Fruit fly (Drosophila melanogaster) whole organism, pupa: Measurements from ENCODE around the gene Hmgcr.
A peak's percentile ranks its signal among the peaks of the same experiment; 100 is the strongest.

Experiments
- CG10348 ChIP-seq: fragments of 200-800 bp; sonication (Bioruptor generic); IDR thresholded peaks from 2 replicates; pipeline ENCODE4 v1.3.6; 2022; ENCODE audit warnings: missing biosample characterization, missing genetic modification characterization
- CG12605 ChIP-seq: fragments of 200-800 bp; sonication (Bioruptor generic); IDR thresholded peaks from 2 replicates; pipeline ENCODE4 v1.3.6; 2022; ENCODE audit warnings: missing biosample characterization, missing genetic modification characterization
- CG13204 ChIP-seq: fragments of 200-800 bp; sonication (Bioruptor generic); optimal IDR thresholded peaks from 2 replicates; lab custom pipeline; 2018; ENCODE audit warnings: missing biosample characterization, mild to moderate bottlenecking, missing genetic modification characterization, moderate library complexity
- CG14655 ChIP-seq: fragments of 200-800 bp; sonication (Bioruptor generic); optimal IDR thresholded peaks from 3 replicates; lab custom pipeline; 2017; ENCODE audit warnings: mild to moderate bottlenecking, missing biosample characterization, missing genetic modification reagents, missing genetic modification characterization
- CG15710 ChIP-seq: fragments of 200-800 bp; sonication (Bioruptor generic); optimal IDR thresholded peaks from 2 replicates; lab custom pipeline; 2018; ENCODE audit warnings: missing biosample characterization, mild to moderate bottlenecking, missing genetic modification characterization, moderate library complexity
- CG17806 ChIP-seq: fragments of 200-800 bp; sonication (Bioruptor generic); optimal IDR thresholded peaks from 2 replicates; lab custom pipeline; 2018; ENCODE audit warnings: missing biosample characterization, mild to moderate bottlenecking, missing genetic modification characterization, moderate library complexity
- CG32121 ChIP-seq: fragments of 200-800 bp; sonication (Bioruptor generic); IDR thresholded peaks from 2 replicates; pipeline ENCODE4 v1.3.6; 2022; ENCODE audit warnings: missing biosample characterization, missing genetic modification characterization
- CG34367 ChIP-seq: fragments of 200-800 bp; sonication (Bioruptor generic); optimal IDR thresholded peaks from 2 replicates; lab custom pipeline; 2018; ENCODE audit warnings: missing biosample characterization, mild to moderate bottlenecking, missing genetic modification characterization
- CG4496 ChIP-seq: fragments of 200-800 bp; sonication (Bioruptor generic); IDR thresholded peaks from 3 replicates; pipeline ENCODE4 v1.3.6; 2022; ENCODE audit warnings: missing biosample characterization, missing genetic modification characterization
- CG8159 ChIP-seq: fragments of 200-800 bp; sonication (Bioruptor generic); optimal IDR thresholded peaks from 3 replicates; lab custom pipeline; 2018; ENCODE audit warnings: missing biosample characterization, mild to moderate bottlenecking, missing genetic modification characterization, moderate library complexity
- CG8301 ChIP-seq: fragments of 200-800 bp; sonication (Bioruptor generic); optimal IDR thresholded peaks from 2 replicates; lab custom pipeline; 2018; ENCODE audit warnings: missing biosample characterization, mild to moderate bottlenecking, missing genetic modification characterization
- CG9948 ChIP-seq: fragments of 200-800 bp; sonication (Bioruptor generic); optimal IDR thresholded peaks from 2 replicates; lab custom pipeline; 2018; ENCODE audit warnings: missing biosample characterization, mild to moderate bottlenecking, missing genetic modification characterization, moderate library complexity
- D1 ChIP-seq: fragments of 200-800 bp; sonication (Bioruptor generic); optimal IDR thresholded peaks from 2 replicates; lab custom pipeline; 2018; ENCODE audit warnings: missing biosample characterization, mild to moderate bottlenecking, missing genetic modification characterization, moderate library complexity
- EcR ChIP-seq: fragments of 200-800 bp; sonication (Bioruptor generic); optimal IDR thresholded peaks from 3 replicates; lab custom pipeline; 2019; ENCODE audit warnings: missing biosample characterization, missing genetic modification characterization, mild to moderate bottlenecking, moderate library complexity, missing genetic modification reagents
- Ets98B ChIP-seq: fragments of 200-800 bp; sonication (Bioruptor generic); IDR thresholded peaks from 2 replicates; pipeline ENCODE4 v1.3.6; 2022; ENCODE audit warnings: missing biosample characterization, missing genetic modification characterization
- Pif1A ChIP-seq: fragments of 200-800 bp; sonication (Bioruptor generic); optimal IDR thresholded peaks from 3 replicates; lab custom pipeline; 2016; ENCODE audit warnings: missing biosample characterization, missing genetic modification characterization
- Pif1B ChIP-seq: fragments of 200-800 bp; sonication (Bioruptor generic); optimal IDR thresholded peaks from 3 replicates; lab custom pipeline; 2016; ENCODE audit warnings: missing biosample characterization, missing genetic modification characterization
- Snoo ChIP-seq: fragments of 200-800 bp; sonication (Bioruptor generic); optimal IDR thresholded peaks from 3 replicates; lab custom pipeline; 2017; ENCODE audit warnings: missing biosample characterization, mild to moderate bottlenecking, missing genetic modification characterization, inconsistent platforms
- fd96Ca ChIP-seq: fragments of 200-800 bp; sonication (Bioruptor generic); IDR thresholded peaks from 3 replicates; pipeline ENCODE4 v1.3.6; 2022; ENCODE audit warnings: missing biosample characterization, missing genetic modification characterization
- gl ChIP-seq: fragments of 200-800 bp; sonication (Bioruptor generic); optimal IDR thresholded peaks from 2 replicates; lab custom pipeline; 2018; ENCODE audit warnings: missing biosample characterization, mild to moderate bottlenecking, missing genetic modification characterization
- rn ChIP-seq: fragments of 200-800 bp; sonication (Bioruptor generic); IDR thresholded peaks from 2 replicates; pipeline ENCODE4 v1.3.6; 2022; ENCODE audit warnings: missing biosample characterization, missing genetic modification characterization

The Hmgcr gene

dm6 chr3R:23698835-23699234, 34.3 kb upstream of the Hmgcr start, which contains the start of gene prt:
Gene prt (minus strand): TSS chr3R:23699027.
- TF ChIP-seq Ets98B (GFP tag; lab: Robert Waterston, UW): no peak
- TF ChIP-seq CG12605 (GFP tag; lab: Robert Waterston, UW): peak; percentile 70

dm6 chr3R:23700304-23700767, 32.8 kb upstream of the Hmgcr start, which contains the start of the genes CG31468 and Gba1a:
Gene CG31468 (minus strand): TSS chr3R:23700354.
Gene Gba1a (plus strand): TSS chr3R:23700621.
- TF ChIP-seq D1 (tag; lab: Kevin White, UChicago) (no peak), CG17806 (tag; lab: Kevin White, UChicago) (no peak), CG10348 (no peak), rn (GFP tag; lab: Robert Waterston, UW) (no peak), CG15710 (tag; lab: Kevin White, UChicago) (no peak), CG14655 (no peak), CG34367 (tag; lab: Kevin White, UChicago) (no peak), Ets98B (GFP tag; lab: Robert Waterston, UW) (no peak), Pif1A (GFP tag; lab: Kevin White, UChicago) (no peak), CG32121 (GFP tag; lab: Robert Waterston, UW) (no peak), CG4496 (GFP tag; lab: Robert Waterston, UW) (no peak), CG8159 (tag; lab: Kevin White, UChicago) (no peak), gl (tag; lab: Kevin White, UChicago) (no peak)
- TF ChIP-seq, all 21 proteins: peak for 0

- TF ChIP-seq Ets98B (GFP tag; lab: Robert Waterston, UW) (no peak), Pif1A (GFP tag; lab: Kevin White, UChicago) (no peak), CG34367 (tag; lab: Kevin White, UChicago) (no peak), CG9948 (tag; lab: Kevin White, UChicago) (no peak), CG10348 (no peak), fd96Ca (GFP tag; lab: Robert Waterston, UW) (no peak), CG8159 (tag; lab: Kevin White, UChicago) (no peak), CG32121 (GFP tag; lab: Robert Waterston, UW) (no peak), D1 (tag; lab: Kevin White, UChicago) (no peak)
These were observed 30.7 kb upstream of the Hmgcr start, which contains the start of gene Qsox4 for dm6 chr3R:23702461-23702860. Gene Qsox4 (plus strand): TSS chr3R:23702761.

dm6 chr3R:23704383-23705033, 28.6 kb upstream of the Hmgcr start, which contains the start of gene Gba1b:
Gene Gba1b (plus strand): TSS chr3R:23704804.
- TF ChIP-seq CG17806 (tag; lab: Kevin White, UChicago) (no peak), CG12605 (GFP tag; lab: Robert Waterston, UW) (no peak), CG32121 (GFP tag; lab: Robert Waterston, UW) (no peak)

- TF ChIP-seq Ets98B (GFP tag; lab: Robert Waterston, UW) (no peak), Snoo (tag; lab: Kevin White, UChicago) (no peak), CG15710 (tag; lab: Kevin White, UChicago) (no peak), D1 (tag; lab: Kevin White, UChicago) (no peak), Pif1B (GFP tag; lab: Kevin White, UChicago) (no peak), CG13204 (no peak), rn (GFP tag; lab: Robert Waterston, UW) (no peak), CG10348 (no peak), CG8301 (tag; lab: Kevin White, UChicago) (no peak), EcR (GFP tag; lab: Kevin White, UChicago) (no peak), CG9948 (tag; lab: Kevin White, UChicago) (no peak), CG8159 (tag; lab: Kevin White, UChicago) (no peak), CG14655 (no peak), CG12605 (GFP tag; lab: Robert Waterston, UW) (no peak), CG34367 (tag; lab: Kevin White, UChicago) (no peak), CG17806 (tag; lab: Kevin White, UChicago) (no peak), CG32121 (GFP tag; lab: Robert Waterston, UW) (no peak), gl (tag; lab: Kevin White, UChicago) (no peak)
These were observed 23.5 kb upstream of the Hmgcr start, which contains the start of gene CG10301 for dm6 chr3R:23709508-23710208. Gene CG10301 (plus strand): TSS chr3R:23710158.

- TF ChIP-seq Ets98B (GFP tag; lab: Robert Waterston, UW): no peak
- no peak for TF ChIP-seq CG9948 (tag; lab: Kevin White, UChicago)
- no peak for TF ChIP-seq CG34367 (tag; lab: Kevin White, UChicago)
- TF ChIP-seq Pif1B (GFP tag; lab: Kevin White, UChicago): no peak
- no peak for TF ChIP-seq Pif1A (GFP tag; lab: Kevin White, UChicago)
- no peak for TF ChIP-seq CG12605 (GFP tag; lab: Robert Waterston, UW)
- no peak for TF ChIP-seq fd96Ca (GFP tag; lab: Robert Waterston, UW)
- no peak for TF ChIP-seq gl (tag; lab: Kevin White, UChicago)
- no peak for TF ChIP-seq rn (GFP tag; lab: Robert Waterston, UW)
These were observed 21.9 kb upstream of the Hmgcr start, which contains the start of gene CG10300 for dm6 chr3R:23711195-23711594. Gene CG10300 (plus strand): TSS chr3R:23711527.
